Worm (Caenorhabditis elegans) whole organism, L3 larva: ENCODE data around the gene sre-2.

ENCODE experiments used
- ZK546.5 ChIP-seq: sonication (generic microtip); optimal IDR thresholded peaks from 2 replicates; lab custom pipeline; 2017; ENCODE audit warnings: missing biosample characterization, missing genetic modification characterization
- ama-1 ChIP-seq: fragments of 150-350 bp; optimal IDR thresholded peaks from 2 replicates; lab custom pipeline; 2018
- egl-27 ChIP-seq: sonication (generic microtip); optimal IDR thresholded peaks from 4 replicates; lab custom pipeline; 2017; ENCODE audit warnings: missing biosample characterization, missing genetic modification reagents, missing genetic modification characterization
- elt-2 ChIP-seq: sonication (generic microtip); optimal IDR thresholded peaks from 2 replicates; lab custom pipeline; 2016; ENCODE audit warnings: missing genetic modification reagents, mild to moderate bottlenecking, missing genetic modification characterization, missing compliant biosample characterization
- unc-62 ChIP-seq: fragments of 150-350 bp; sonication (generic microtip); optimal IDR thresholded peaks from 4 replicates; lab custom pipeline; 2014; ENCODE audit warnings: missing biosample characterization, missing genetic modification reagents, missing genetic modification characterization
- ztf-4 ChIP-seq: fragments of 150-350 bp; optimal IDR thresholded peaks from 2 replicates; lab custom pipeline; 2014; ENCODE audit warnings: missing biosample characterization, missing genetic modification characterization

DNA sequence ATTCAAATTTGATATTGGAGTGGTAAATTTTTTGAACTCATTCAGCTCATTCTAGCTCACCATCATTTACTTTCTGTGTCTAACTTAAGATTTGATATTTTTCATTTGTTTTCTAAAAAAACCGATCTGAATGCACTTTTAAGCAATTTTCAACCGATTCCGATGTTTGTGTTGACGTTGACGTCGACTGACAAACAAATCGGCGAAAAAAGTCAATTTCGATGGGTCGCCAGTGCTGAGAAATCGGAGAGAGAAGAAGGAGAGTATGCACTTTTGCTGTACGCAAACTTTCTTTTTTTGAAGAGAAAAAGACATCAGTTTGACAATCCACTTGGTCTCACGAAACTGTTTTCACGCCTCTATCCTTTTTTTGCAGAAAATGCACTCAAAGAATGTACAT is 23.5 kb upstream of the sre-2 start:
- TF ChIP-seq unc-62 (GFP tag; lab: Kevin White, UChicago) (no peak), ZK546.5 (tag; lab: Kevin White, UChicago) (no peak), ztf-4 (tag; lab: Kevin White, UChicago) (no peak), elt-2 (tag; lab: Kevin White, UChicago) (no peak), egl-27 (tag; lab: Kevin White, UChicago) (no peak), ama-1 (lab: Kevin White, UChicago) (no peak)
